Fruit fly (Drosophila melanogaster) ovary, adult (tissue): Measurements from ENCODE around the gene CG18473.

Experiments used
- CG17801 ChIP-seq: fragments of 200-800 bp; optimal IDR thresholded peaks from 2 replicates; lab custom pipeline; 2019; ENCODE audit warnings: missing biosample characterization, mild to moderate bottlenecking, missing genetic modification characterization, moderate library complexity; ENCODE audit not compliant: partially characterized antibody

Gene CG18473

dm6 chr3R:9363066-9363719, at the start of gene CG18473:
TSS of gene CG18473 (plus strand) at chr3R:9363305.
- no peak for TF ChIP-seq CG17801 (GFP tag; lab: Kevin White, UChicago)

dm6 chr3R:9321470-9321869, 41.6 kb upstream of the CG18473 start, which contains the start of gene HP1e:
TSS of gene HP1e (plus strand) at chr3R:9321770.
- TF ChIP-seq CG17801 (GFP tag; lab: Kevin White, UChicago) = no peak

dm6 chr3R:9328411-9328810, 34.7 kb upstream of the CG18473 start, which contains the start of gene CG8861:
TSS of gene CG8861 (minus strand) at chr3R:9328511.
- no peak for TF ChIP-seq CG17801 (GFP tag; lab: Kevin White, UChicago)

dm6 chr3R:9328812-9329211, 34.3 kb upstream of the CG18473 start:
- TF ChIP-seq CG17801 (GFP tag; lab: Kevin White, UChicago) = no peak

- TF ChIP-seq CG17801 (GFP tag; lab: Kevin White, UChicago) = no peak
Measured at dm6 chr3R:9330231-9330630, 32.9 kb upstream of the CG18473 start, which contains the start of gene CG12951. TSS of gene CG12951 (minus strand) at chr3R:9330331.

dm6 chr3R:9331861-9332260, 31.2 kb upstream of the CG18473 start, which contains the start of gene CG16749:
TSS of gene CG16749 (minus strand) at chr3R:9331885.
- TF ChIP-seq CG17801 (GFP tag; lab: Kevin White, UChicago) = no peak

dm6 chr3R:9334592-9335518, 28.2 kb upstream of the CG18473 start, which contains the start of the genes Aduk and pasi2:
TSS of gene Aduk (minus strand) at chr3R:9334714.
TSS of gene pasi2 (plus strand) at chr3R:9335170.
- TF ChIP-seq CG17801 (GFP tag; lab: Kevin White, UChicago) = no peak

- TF ChIP-seq CG17801 (GFP tag; lab: Kevin White, UChicago) = no peak
Measured at dm6 chr3R:9337402-9338254, 25.5 kb upstream of the CG18473 start.

- TF ChIP-seq CG17801 (GFP tag; lab: Kevin White, UChicago) = no peak
Measured at dm6 chr3R:9338771-9339170, 24.3 kb upstream of the CG18473 start.

- TF ChIP-seq CG17801 (GFP tag; lab: Kevin White, UChicago) = no peak
Measured at dm6 chr3R:9339176-9340075, 23.7 kb upstream of the CG18473 start.

dm6 chr3R:9340076-9340315, 23.1 kb upstream of the CG18473 start, which contains the start of gene drn:
TSS of gene drn (plus strand) at chr3R:9340216.
- no peak for TF ChIP-seq CG17801 (GFP tag; lab: Kevin White, UChicago)

- peak; percentile 89 for TF ChIP-seq CG17801 (GFP tag; lab: Kevin White, UChicago)
Measured at dm6 chr3R:9340425-9341188, 22.5 kb upstream of the CG18473 start.
